Fruit fly (Drosophila melanogaster): ENCODE results near the gene Vml.

Vml gene

DNA sequence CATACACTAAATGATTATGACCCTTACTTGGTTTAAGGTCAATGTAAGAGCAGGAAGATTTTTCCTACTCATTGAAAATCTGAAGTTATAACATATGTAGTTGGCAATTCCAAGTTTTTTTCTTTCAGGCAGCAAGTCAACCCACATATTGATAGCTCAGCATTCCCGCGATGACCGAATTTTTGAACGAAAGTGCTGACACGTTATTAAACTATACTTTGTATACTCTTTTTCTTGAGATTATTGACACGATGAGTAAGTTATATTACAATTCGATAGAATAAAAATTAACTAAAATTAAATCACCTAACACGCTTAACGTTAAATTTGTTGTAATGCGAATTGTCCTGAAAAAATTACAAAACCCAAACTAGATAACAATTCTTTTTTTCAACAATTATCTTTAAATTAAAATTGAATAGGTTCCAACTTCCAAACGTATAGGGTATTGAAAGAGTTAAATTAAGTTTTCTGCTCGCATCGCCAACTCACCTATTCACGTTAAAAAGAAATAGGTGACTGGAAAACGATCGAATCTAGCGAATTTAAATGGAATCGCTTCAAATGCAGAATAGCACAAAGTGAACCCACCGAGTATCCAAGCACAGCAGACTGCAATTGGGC, at the start of gene Vml:
Gene Vml, plus strand, starts transcription at position 574 of the 624 bp plus-strand sequence.
- TF ChIP-seq CTCF (optimal IDR thresholded peaks at IDR 0.05) (no peak), CG8478 (optimal IDR thresholded peaks at IDR 0.05) (no peak)

dm6 chrX:2241842-2242241, 33.8 kb upstream of the Vml start, which contains the start of gene kz:
kz (minus strand) TSS chrX:2242035.
- no peak for TF ChIP-seq CG8478 (optimal IDR thresholded peaks at IDR 0.05)
- TF ChIP-seq CTCF (optimal IDR thresholded peaks at IDR 0.05) = peak in 1 of 2 experiments; percentile 19

DNA sequence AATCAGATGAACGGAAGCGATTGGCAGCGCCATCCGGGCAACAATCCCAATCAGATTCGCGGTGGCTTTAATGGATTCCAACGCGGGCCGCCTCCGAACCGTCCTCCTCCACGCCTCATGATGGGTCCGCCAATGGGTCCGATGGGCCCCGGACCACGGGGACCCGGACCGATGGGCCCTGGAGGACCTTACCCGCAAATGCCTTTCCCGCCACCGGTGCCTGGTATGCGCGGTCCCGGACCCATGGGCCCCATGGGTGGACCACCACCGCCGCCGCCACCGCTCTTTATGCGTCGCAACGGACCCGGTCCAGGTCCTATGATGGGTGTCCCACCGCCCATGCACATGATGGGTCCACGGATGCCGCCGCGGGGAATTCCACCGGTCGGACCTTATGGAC, 32.7 kb upstream of the Vml start:
- no peak for TF ChIP-seq CTCF (optimal IDR thresholded peaks at IDR 0.05)
- no peak for TF ChIP-seq CG8478 (optimal IDR thresholded peaks at IDR 0.05)

DNA sequence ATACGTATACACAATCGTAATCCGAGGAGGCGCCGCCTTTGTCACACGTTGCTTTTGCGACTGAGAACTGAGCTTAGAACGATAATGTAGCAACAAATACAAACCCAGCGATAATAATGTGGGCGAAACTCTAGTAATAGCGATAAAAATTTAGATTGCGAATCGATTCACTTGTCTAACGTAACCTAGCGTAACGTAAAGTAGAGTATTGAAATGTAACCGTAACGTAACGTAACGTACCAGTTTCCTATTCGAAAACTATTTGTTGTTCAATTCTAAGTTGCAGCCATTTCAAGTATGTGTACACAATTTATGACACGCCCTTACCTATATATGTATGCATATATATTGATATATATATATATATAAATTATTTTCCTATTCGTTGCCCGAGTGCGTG, 30.9 kb upstream of the Vml start:
- TF ChIP-seq CTCF (optimal IDR thresholded peaks at IDR 0.05) = no peak
- TF ChIP-seq CG8478 (optimal IDR thresholded peaks at IDR 0.05) = no peak

dm6 chrX:2245931-2246330, 29.7 kb upstream of the Vml start, which contains the start of gene Or2a:
Or2a (plus strand) TSS chrX:2246231.
- no peak for TF ChIP-seq CTCF (optimal IDR thresholded peaks at IDR 0.05)
- TF ChIP-seq CG8478 (optimal IDR thresholded peaks at IDR 0.05) = no peak

dm6 chrX:2249763-2250162, 25.9 kb upstream of the Vml start, which contains the start of gene crn:
crn (minus strand) TSS chrX:2249983.
- TF ChIP-seq CG8478 (optimal IDR thresholded peaks at IDR 0.05) = no peak
- no peak for TF ChIP-seq CTCF (optimal IDR thresholded peaks at IDR 0.05)

dm6 chrX:2251688-2252087, 23.9 kb upstream of the Vml start, which contains the start of gene CG3191:
CG3191 (minus strand) TSS chrX:2251993.
- TF ChIP-seq CTCF (optimal IDR thresholded peaks at IDR 0.05) (no peak), CG8478 (optimal IDR thresholded peaks at IDR 0.05) (no peak)

DNA sequence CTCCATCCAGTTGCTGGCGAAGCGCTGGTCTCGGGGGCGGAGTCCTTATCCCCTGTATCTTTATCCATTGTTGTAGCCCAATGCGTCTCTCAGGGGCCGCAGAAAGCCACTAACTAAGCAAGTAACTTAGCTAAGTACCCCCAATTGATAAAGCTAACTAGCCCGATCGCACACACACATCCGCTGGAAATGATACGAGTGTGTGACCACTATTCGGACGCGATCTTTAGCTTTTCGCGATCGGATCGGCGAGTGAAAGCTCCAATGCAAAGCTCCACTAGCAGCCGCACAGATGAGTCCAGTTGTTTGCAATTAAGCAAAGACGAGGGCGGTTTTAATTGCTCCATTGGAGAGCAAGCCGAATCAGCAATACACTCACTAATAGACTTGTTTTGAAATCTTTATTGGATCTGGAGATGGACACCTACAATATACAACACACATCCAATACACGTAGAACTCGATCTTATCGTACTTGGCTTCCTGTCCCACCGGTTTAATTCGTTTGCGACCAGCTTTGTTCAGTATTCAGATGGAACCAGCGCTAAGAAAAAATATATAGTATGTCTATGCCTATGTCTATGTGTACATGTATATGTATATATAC, 21.5 kb upstream of the Vml start, which contains the start of gene CG3091:
Gene CG3091, minus strand, starts transcription at position 178 of the 607 bp plus-strand sequence.
- TF ChIP-seq CTCF (optimal IDR thresholded peaks at IDR 0.05) (no peak), CG8478 (optimal IDR thresholded peaks at IDR 0.05) (no peak)

dm6 chrX:2255035-2255434, 20.6 kb upstream of the Vml start:
- TF ChIP-seq CTCF (optimal IDR thresholded peaks at IDR 0.05) (no peak), CG8478 (optimal IDR thresholded peaks at IDR 0.05) (no peak)

dm6 chrX:2258602-2259233, 16.9 kb upstream of the Vml start:
- TF ChIP-seq CG8478 (optimal IDR thresholded peaks at IDR 0.05) = no peak
- peak; percentile 81 to 89 for TF ChIP-seq CTCF (optimal IDR thresholded peaks at IDR 0.05)

DNA sequence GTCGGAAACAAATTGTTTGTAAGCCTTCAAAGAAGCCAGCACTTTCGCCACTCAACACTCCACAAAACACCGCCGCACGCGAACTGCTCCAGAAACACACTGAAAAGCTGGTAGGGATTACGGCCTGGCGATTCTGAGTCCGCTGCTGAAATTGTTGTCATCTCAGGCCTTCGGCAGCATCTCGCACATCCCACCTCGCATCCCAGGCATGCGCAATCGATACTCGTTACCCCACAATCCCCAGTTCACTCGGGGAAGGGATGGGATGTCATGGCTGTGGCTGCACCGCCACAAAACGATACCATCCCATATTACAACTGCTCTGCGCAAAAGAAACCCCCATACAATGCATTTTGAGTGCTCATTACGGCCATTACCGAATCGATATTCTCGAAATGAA, 15.9 kb upstream of the Vml start, which contains the start of gene CG3078:
Gene CG3078, minus strand, starts transcription at position 101 of the 400 bp plus-strand sequence.
- TF ChIP-seq CTCF (optimal IDR thresholded peaks at IDR 0.05) = no peak
- TF ChIP-seq CG8478 (optimal IDR thresholded peaks at IDR 0.05) = no peak

- TF ChIP-seq CTCF (optimal IDR thresholded peaks at IDR 0.05) (no peak), CG8478 (optimal IDR thresholded peaks at IDR 0.05) (no peak)
Observed at dm6 chrX:2262511-2262910, 13.1 kb upstream of the Vml start, which contains the start of the genes temp and CG3071. temp (minus strand) TSS chrX:2262515. CG3071 (plus strand) TSS chrX:2262837.

- TF ChIP-seq CG8478 (optimal IDR thresholded peaks at IDR 0.05) = no peak
- TF ChIP-seq CTCF (optimal IDR thresholded peaks at IDR 0.05) = no peak
Observed at dm6 chrX:2269822-2270556, 5.6 kb upstream of the Vml start.

DNA sequence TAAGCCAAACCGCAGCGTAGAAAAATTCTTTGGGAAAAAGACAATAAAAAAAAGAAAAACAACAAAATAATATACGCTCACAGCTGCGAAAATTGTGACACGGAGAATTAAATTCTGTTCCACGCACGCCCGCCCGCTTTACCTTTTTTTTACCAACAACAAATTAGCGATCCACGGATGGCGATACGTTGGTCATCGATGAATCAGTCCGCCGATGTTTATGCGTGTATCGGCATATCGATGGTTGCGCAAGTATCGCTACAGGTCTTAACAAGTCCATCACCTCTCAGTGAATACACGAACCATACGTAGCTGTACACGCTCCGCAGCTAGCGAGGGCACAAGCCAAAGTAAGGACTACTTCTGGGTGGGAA, 5.1 kb upstream of the Vml start, which contains the start of gene CG2924:
Gene CG2924, minus strand, starts transcription at position 205 of the 374 bp plus-strand sequence.
- peak; percentile 76 to 78 for TF ChIP-seq CTCF (optimal IDR thresholded peaks at IDR 0.05)
- TF ChIP-seq CG8478 (optimal IDR thresholded peaks at IDR 0.05) = no peak

DNA sequence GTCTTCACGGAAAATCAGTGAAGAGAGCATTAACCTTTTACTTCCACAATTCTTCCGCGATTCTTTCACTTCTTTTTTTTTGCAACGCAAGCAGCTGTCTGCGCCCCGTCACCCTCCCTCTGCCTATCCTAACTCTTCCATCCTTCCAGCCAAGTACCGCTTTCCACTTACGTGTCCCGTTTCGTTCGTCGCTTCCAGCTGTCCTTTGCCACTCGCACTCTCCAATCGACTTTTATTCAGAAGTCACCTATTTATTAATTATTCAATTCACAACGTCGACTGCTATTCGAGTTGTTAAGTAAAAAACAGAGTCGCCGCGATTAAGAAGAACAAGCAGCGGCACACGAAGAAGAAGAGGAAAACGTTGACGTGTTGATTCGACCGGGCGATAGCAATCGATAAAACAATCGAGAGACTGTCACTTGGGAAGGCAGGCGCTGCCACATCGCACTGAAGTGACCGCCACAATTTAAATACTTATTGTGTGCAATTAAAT, 870 bp upstream of the Vml start, which contains the start of gene Grp170:
Gene Grp170, minus strand, starts transcription at position 365 of the 496 bp plus-strand sequence.
- no peak for TF ChIP-seq CG8478 (optimal IDR thresholded peaks at IDR 0.05)
- no peak for TF ChIP-seq CTCF (optimal IDR thresholded peaks at IDR 0.05)
